Worm (Caenorhabditis elegans) whole organism, mixed stage, embryonic: Measurements from ENCODE around the gene acsd-1.

Source experiments
- bed-3 ChIP-seq: fragments of 200-800 bp; sonication (Bioruptor generic); optimal IDR thresholded peaks from 3 replicates; lab custom pipeline; 2018; ENCODE audit warnings: mild to moderate bottlenecking, missing genetic modification characterization, moderate library complexity, missing compliant biosample characterization
- lin-13 ChIP-seq: fragments of 150-350 bp; optimal IDR thresholded peaks from 2 replicates; lab custom pipeline; 2014; ENCODE audit warnings: missing biosample characterization, missing genetic modification characterization
- lsy-2 ChIP-seq: fragments of 150-350 bp; optimal IDR thresholded peaks from 2 replicates; lab custom pipeline; 2014; ENCODE audit warnings: missing biosample characterization, missing genetic modification characterization
- nhr-12 ChIP-seq: fragments of 150-350 bp; optimal IDR thresholded peaks from 2 replicates; lab custom pipeline; 2014; ENCODE audit warnings: missing biosample characterization, missing genetic modification characterization
- pha-4 ChIP-seq: fragments of 150-350 bp; optimal IDR thresholded peaks from 2 replicates; lab custom pipeline; 2018; ENCODE audit warnings: missing biosample characterization, missing genetic modification reagents, missing genetic modification characterization
- snpc-4 ChIP-seq: fragments of 150-350 bp; optimal IDR thresholded peaks from 2 replicates; lab custom pipeline; 2014; ENCODE audit warnings: missing biosample characterization, missing genetic modification characterization
- unc-62 ChIP-seq: fragments of 150-350 bp; optimal IDR thresholded peaks from 2 replicates; lab custom pipeline; 2014; ENCODE audit warnings: missing biosample characterization, missing genetic modification reagents, missing genetic modification characterization

DNA sequence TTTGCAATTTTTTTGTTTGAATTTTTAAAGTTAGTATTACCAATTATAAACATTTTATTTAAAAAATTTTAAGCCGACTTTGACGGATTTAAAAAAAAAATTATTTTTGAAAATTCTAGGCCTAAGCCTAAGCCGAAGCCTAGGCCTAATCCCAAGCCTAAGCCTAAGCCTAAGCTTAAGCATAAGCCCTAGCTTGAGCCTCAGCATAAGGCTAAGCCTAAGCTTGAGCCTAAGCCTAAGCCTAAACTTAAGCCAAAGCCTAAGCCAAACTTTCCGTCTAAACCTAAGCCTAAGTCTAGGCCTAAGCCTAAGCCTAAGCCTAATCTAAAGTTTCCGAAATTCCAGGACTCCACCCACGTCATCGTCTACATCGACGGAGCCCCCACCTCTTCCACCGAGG, 53.4 kb downstream of the acsd-1 start:
- TF ChIP-seq pha-4 (tag; lab: Kevin White, UChicago) (no peak), unc-62 (no peak), lin-13 (tag; lab: Kevin White, UChicago) (no peak), lsy-2 (tag; lab: Kevin White, UChicago) (no peak), nhr-12 (tag; lab: Kevin White, UChicago) (no peak), bed-3 (GFP tag; lab: Kevin White, UChicago) (no peak), snpc-4 (tag; lab: Kevin White, UChicago) (no peak)
